Worm (Caenorhabditis elegans) whole organism, L3 larva: ENCODE data around the gene spp-11.

ENCODE experiments used
- R02D3.7 ChIP-seq: fragments of 150-350 bp; optimal IDR thresholded peaks from 2 replicates; lab custom pipeline; 2014; ENCODE audit warnings: missing biosample characterization, missing genetic modification characterization
- aly-2 ChIP-seq: fragments of 150-350 bp; optimal IDR thresholded peaks from 2 replicates; lab custom pipeline; 2014; ENCODE audit warnings: missing biosample characterization, missing genetic modification characterization
- ama-1 ChIP-seq: fragments of 150-350 bp; optimal IDR thresholded peaks from 2 replicates; lab custom pipeline; 2018
- ceh-16 ChIP-seq: sonication (generic microtip); optimal IDR thresholded peaks from 2 replicates; lab custom pipeline; 2017; ENCODE audit warnings: missing biosample characterization, missing genetic modification characterization
- daf-12 ChIP-seq: fragments of 150-350 bp; optimal IDR thresholded peaks from 2 replicates; lab custom pipeline; 2014; ENCODE audit warnings: missing biosample characterization, missing genetic modification reagents, missing genetic modification characterization
- egl-27 ChIP-seq: sonication (generic microtip); optimal IDR thresholded peaks from 4 replicates; lab custom pipeline; 2017; ENCODE audit warnings: missing biosample characterization, missing genetic modification reagents, missing genetic modification characterization
- egl-5 ChIP-seq: fragments of 150-350 bp; optimal IDR thresholded peaks from 2 replicates; lab custom pipeline; 2017; ENCODE audit warnings: missing biosample characterization, missing genetic modification reagents, missing genetic modification characterization, inconsistent platforms
- elt-2 ChIP-seq: sonication (generic microtip); optimal IDR thresholded peaks from 2 replicates; lab custom pipeline; 2016; ENCODE audit warnings: missing genetic modification reagents, mild to moderate bottlenecking, missing genetic modification characterization, missing compliant biosample characterization
- elt-3 ChIP-seq, 3 experiments: fragments of 150-350 bp in 1 of 3; sonication (generic microtip) in 2 of 3; optimal IDR thresholded peaks; 2 replicates in 2 of 3; 4 replicates in 1 of 3; lab custom pipeline; 2014 to 2017; ENCODE audit warnings: missing biosample characterization in 3 of 3, missing genetic modification characterization in 3 of 3
- fkh-10 ChIP-seq: sonication (generic microtip); optimal IDR thresholded peaks from 2 replicates; lab custom pipeline; 2017; ENCODE audit warnings: missing biosample characterization, missing genetic modification reagents, missing genetic modification characterization
- fkh-2 ChIP-seq: fragments of 150-350 bp; optimal IDR thresholded peaks from 2 replicates; lab custom pipeline; 2014; ENCODE audit warnings: missing biosample characterization, missing genetic modification reagents, missing genetic modification characterization
- fos-1 ChIP-seq: fragments of 150-350 bp; optimal IDR thresholded peaks from 2 replicates; lab custom pipeline; 2014; ENCODE audit warnings: missing biosample characterization, missing genetic modification characterization
- hmg-11 ChIP-seq: sonication (generic microtip); optimal IDR thresholded peaks from 2 replicates; lab custom pipeline; 2016; ENCODE audit warnings: missing genetic modification characterization, missing compliant biosample characterization
- lin-15B ChIP-seq: fragments of 150-350 bp; optimal IDR thresholded peaks from 2 replicates; lab custom pipeline; 2014; ENCODE audit warnings: missing biosample characterization, missing genetic modification characterization
- lin-39 ChIP-seq: fragments of 150-350 bp; optimal IDR thresholded peaks from 2 replicates; lab custom pipeline; 2018; ENCODE audit warnings: missing biosample characterization, missing genetic modification reagents, missing genetic modification characterization
- mdl-1 ChIP-seq: fragments of 150-350 bp; optimal IDR thresholded peaks from 2 replicates; lab custom pipeline; 2014; ENCODE audit warnings: missing biosample characterization, missing genetic modification characterization
- mml-1 ChIP-seq: fragments of 150-350 bp; sonication (generic microtip); optimal IDR thresholded peaks from 3 replicates; lab custom pipeline; 2014; ENCODE audit warnings: missing biosample characterization, missing genetic modification characterization
- nfya-1 ChIP-seq: sonication (generic microtip); optimal IDR thresholded peaks from 2 replicates; lab custom pipeline; 2017; ENCODE audit warnings: missing genetic modification characterization, mild to moderate bottlenecking, missing compliant biosample characterization, antibody characterized with exemption, moderate library complexity; ENCODE audit not compliant: insufficient read depth
- nhr-11 ChIP-seq: fragments of 150-350 bp; optimal IDR thresholded peaks from 2 replicates; lab custom pipeline; 2014; ENCODE audit warnings: missing biosample characterization, missing genetic modification characterization
- nhr-23 ChIP-seq: fragments of 150-350 bp; optimal IDR thresholded peaks from 2 replicates; lab custom pipeline; 2014; ENCODE audit warnings: missing biosample characterization, missing genetic modification reagents, missing genetic modification characterization
- nhr-25 ChIP-seq: sonication (generic microtip); optimal IDR thresholded peaks from 2 replicates; lab custom pipeline; 2017; ENCODE audit warnings: missing biosample characterization, missing genetic modification characterization
- nhr-28 ChIP-seq: fragments of 150-350 bp; optimal IDR thresholded peaks from 2 replicates; lab custom pipeline; 2014; ENCODE audit warnings: missing biosample characterization, missing genetic modification characterization
- nhr-43 ChIP-seq: sonication (generic microtip); optimal IDR thresholded peaks from 2 replicates; lab custom pipeline; 2016; ENCODE audit warnings: mild to moderate bottlenecking, missing genetic modification characterization, missing compliant biosample characterization; ENCODE audit not compliant: poor library complexity, severe bottlenecking
- nhr-67 ChIP-seq: fragments of 150-350 bp; optimal IDR thresholded peaks from 2 replicates; lab custom pipeline; 2014; ENCODE audit warnings: missing biosample characterization, missing genetic modification characterization
- nhr-77 ChIP-seq: fragments of 150-350 bp; optimal IDR thresholded peaks from 2 replicates; lab custom pipeline; 2014; ENCODE audit warnings: missing biosample characterization, missing genetic modification characterization
- pha-4 ChIP-seq: fragments of 150-350 bp; optimal IDR thresholded peaks from 2 replicates; lab custom pipeline; 2014; ENCODE audit warnings: missing biosample characterization, missing genetic modification reagents, missing genetic modification characterization
- pqm-1 ChIP-seq: fragments of 150-350 bp; optimal IDR thresholded peaks from 2 replicates; lab custom pipeline; 2017; ENCODE audit warnings: missing biosample characterization, missing genetic modification characterization, inconsistent platforms
- sea-2 ChIP-seq: fragments of 150-350 bp; sonication (generic microtip); optimal IDR thresholded peaks from 4 replicates; lab custom pipeline; 2014; ENCODE audit warnings: missing biosample characterization, missing genetic modification reagents, missing genetic modification characterization
- skn-1 ChIP-seq: fragments of 150-350 bp; optimal IDR thresholded peaks from 2 replicates; lab custom pipeline; 2014; ENCODE audit warnings: missing biosample characterization, missing genetic modification characterization
- snpc-4 ChIP-seq: fragments of 150-350 bp; optimal IDR thresholded peaks from 2 replicates; lab custom pipeline; 2014; ENCODE audit warnings: missing biosample characterization, missing genetic modification characterization
- unc-39 ChIP-seq: sonication (generic microtip); optimal IDR thresholded peaks from 4 replicates; lab custom pipeline; 2017; ENCODE audit warnings: missing biosample characterization, missing genetic modification characterization
- unc-62 ChIP-seq: fragments of 150-350 bp; sonication (generic microtip); optimal IDR thresholded peaks from 4 replicates; lab custom pipeline; 2014; ENCODE audit warnings: missing biosample characterization, missing genetic modification reagents, missing genetic modification characterization
- zag-1 ChIP-seq: fragments of 150-350 bp; optimal IDR thresholded peaks from 2 replicates; lab custom pipeline; 2014; ENCODE audit warnings: missing biosample characterization, missing genetic modification characterization
- ztf-11 ChIP-seq: fragments of 150-350 bp; optimal IDR thresholded peaks from 2 replicates; lab custom pipeline; 2014; ENCODE audit warnings: missing biosample characterization, missing genetic modification characterization
- ztf-4 ChIP-seq: fragments of 150-350 bp; optimal IDR thresholded peaks from 2 replicates; lab custom pipeline; 2014; ENCODE audit warnings: missing biosample characterization, missing genetic modification characterization

Gene spp-11

ce11 chrII:6387937-6388336, 19.2 kb downstream of the spp-11 start, which contains the start of gene F58F12.2:
Gene F58F12.2 (minus strand): TSS chrII:6388037.
- TF ChIP-seq pqm-1 = no peak
- TF ChIP-seq mdl-1 (tag; lab: Kevin White, UChicago) = no peak
- no peak for TF ChIP-seq daf-12 (tag; lab: Kevin White, UChicago)
- no peak for TF ChIP-seq hmg-11
- no peak for TF ChIP-seq ama-1
- TF ChIP-seq elt-3 (tag; optimal IDR thresholded peaks at IDR 0.05; lab: Kevin White, UChicago) = no peak
- TF ChIP-seq ztf-4 (tag; lab: Kevin White, UChicago) = no peak
- no peak for TF ChIP-seq aly-2 (tag; lab: Kevin White, UChicago)
- TF ChIP-seq egl-27 = no peak
- no peak for TF ChIP-seq ztf-11
- no peak for TF ChIP-seq nhr-67 (tag; lab: Kevin White, UChicago)
- no peak for TF ChIP-seq fkh-10
- no peak for TF ChIP-seq elt-2 (tag; lab: Kevin White, UChicago)
- TF ChIP-seq fkh-2 (tag; lab: Kevin White, UChicago) = no peak
- no peak for TF ChIP-seq zag-1 (tag; lab: Kevin White, UChicago)
- no peak for TF ChIP-seq egl-5 (tag; lab: Kevin White, UChicago)

- TF ChIP-seq egl-5 (tag; lab: Kevin White, UChicago) (no peak), ama-1 (no peak), R02D3.7 (tag; lab: Kevin White, UChicago) (no peak), zag-1 (tag; lab: Kevin White, UChicago) (no peak), pqm-1 (no peak), nhr-28 (no peak), skn-1 (tag; lab: Kevin White, UChicago) (no peak)
Measured at ce11 chrII:6386467-6386866, 20.7 kb downstream of the spp-11 start, which contains the start of gene F58F12.4. Gene F58F12.4 (plus strand): TSS chrII:6386767.

ce11 chrII:6383183-6383695, 23.9 kb downstream of the spp-11 start, which contains the start of gene F58F12.1:
Gene F58F12.1 (plus strand): TSS chrII:6383645.
- TF ChIP-seq pqm-1 (peak; percentile 8), lin-15B (tag; lab: Kevin White, UChicago) (peak; percentile 94), sea-2 (GFP tag; lab: Kevin White, UChicago) (no peak), snpc-4 (tag; lab: Kevin White, UChicago) (peak; percentile 87), nhr-23 (peak; percentile 56), elt-2 (tag; lab: Kevin White, UChicago) (peak; percentile 20), nhr-25 (tag; lab: Kevin White, UChicago) (peak; percentile 57), nfya-1 (tag; lab: Kevin White, UChicago) (peak; percentile 72), pha-4 (tag; lab: Kevin White, UChicago) (peak; percentile 80), hmg-11 (peak; percentile 56), nhr-43 (tag; lab: Kevin White, UChicago) (peak; percentile 70), egl-5 (tag; lab: Kevin White, UChicago) (peak; percentile 46), unc-62 (GFP tag; lab: Kevin White, UChicago) (no peak), lin-39 (peak; percentile 11), nhr-77 (tag; lab: Kevin White, UChicago) (no peak), fos-1 (tag; lab: Kevin White, UChicago) (no peak)

- TF ChIP-seq unc-62 (GFP tag; lab: Kevin White, UChicago) = no peak
- no peak for TF ChIP-seq nhr-23
- TF ChIP-seq egl-5 (tag; lab: Kevin White, UChicago) = no peak
- no peak for TF ChIP-seq ceh-16 (tag; lab: Kevin White, UChicago)
- no peak for TF ChIP-seq ama-1
- no peak for TF ChIP-seq sea-2 (GFP tag; lab: Kevin White, UChicago)
- TF ChIP-seq nhr-25 (tag; lab: Kevin White, UChicago) = no peak
- no peak for TF ChIP-seq nhr-11 (tag; lab: Kevin White, UChicago)
- TF ChIP-seq unc-39 = no peak
- no peak for TF ChIP-seq mml-1 (tag; lab: Kevin White, UChicago)
- TF ChIP-seq daf-12 (tag; lab: Kevin White, UChicago) = no peak
- no peak for TF ChIP-seq egl-27
- TF ChIP-seq nhr-28 = no peak
- TF ChIP-seq, all 47 proteins: peak for 0
Measured at ce11 chrII:6380866-6381265, 26.3 kb downstream of the spp-11 start, which contains the start of gene F58F12.12. Gene F58F12.12 (plus strand): TSS chrII:6381166.
